Fruit fly (Drosophila melanogaster) whole organism, embryonic: ENCODE results near the gene Tmem214.

Experiments
- Abd-B ChIP-seq: fragments of 200-800 bp; sonication (Bioruptor generic); optimal IDR thresholded peaks from 2 replicates; lab custom pipeline; 2018; ENCODE audit warnings: missing biosample characterization, mild to moderate bottlenecking, missing genetic modification characterization, moderate library complexity
- Ada2b ChIP-seq: fragments of 200-800 bp; sonication (Bioruptor generic); IDR thresholded peaks from 2 replicates; pipeline ENCODE4 v1.3.6; 2022; ENCODE audit warnings: missing biosample characterization, missing genetic modification characterization
- Aef1 ChIP-seq: fragments of 200-800 bp; sonication (Bioruptor generic); IDR thresholded peaks from 3 replicates; pipeline ENCODE4 v1.3.6; 2022; ENCODE audit warnings: missing biosample characterization, missing genetic modification characterization
- Atf-2 ChIP-seq: fragments of 200-800 bp; sonication (Bioruptor generic); optimal IDR thresholded peaks from 2 replicates; lab custom pipeline; 2016; ENCODE audit warnings: missing biosample characterization, missing genetic modification characterization
- CG11456 ChIP-seq: fragments of 200-800 bp; sonication (Bioruptor generic); IDR thresholded peaks from 3 replicates; pipeline ENCODE4 v1.3.6; 2022; ENCODE audit warnings: missing biosample characterization, missing genetic modification characterization
- CG12744 ChIP-seq: fragments of 200-800 bp; sonication (Bioruptor generic); optimal IDR thresholded peaks from 2 replicates; lab custom pipeline; 2016; ENCODE audit warnings: missing biosample characterization, missing genetic modification characterization
- CG13287 ChIP-seq: fragments of 200-800 bp; sonication (Bioruptor generic); IDR thresholded peaks from 2 replicates; pipeline ENCODE4 v1.3.6; 2022; ENCODE audit warnings: missing biosample characterization, missing genetic modification characterization; ENCODE audit not compliant: partially characterized antibody
- CG15011 ChIP-seq: fragments of 200-800 bp; sonication (Bioruptor generic); optimal IDR thresholded peaks from 3 replicates; lab custom pipeline; 2018; ENCODE audit warnings: missing biosample characterization, mild to moderate bottlenecking, missing genetic modification characterization
- CG17328 ChIP-seq: fragments of 200-800 bp; sonication (Bioruptor generic); IDR thresholded peaks from 2 replicates; pipeline ENCODE4 v1.3.6; 2022; ENCODE audit warnings: missing biosample characterization, missing genetic modification characterization
- CG18476 ChIP-seq: fragments of 200-800 bp; sonication (Bioruptor generic); optimal IDR thresholded peaks from 2 replicates; lab custom pipeline; 2016; ENCODE audit warnings: missing biosample characterization, mild to moderate bottlenecking, missing genetic modification characterization
- CG2678 ChIP-seq: fragments of 200-800 bp; sonication (Bioruptor generic); optimal IDR thresholded peaks from 3 replicates; lab custom pipeline; 2019; ENCODE audit warnings: missing biosample characterization, mild to moderate bottlenecking, missing genetic modification characterization, moderate library complexity
- CG30403 ChIP-seq: fragments of 200-800 bp; sonication (Bioruptor generic); optimal IDR thresholded peaks from 3 replicates; lab custom pipeline; 2016; ENCODE audit warnings: missing biosample characterization, missing genetic modification characterization
- CG3163 ChIP-seq: fragments of 200-800 bp; sonication (Bioruptor generic); optimal IDR thresholded peaks from 3 replicates; lab custom pipeline; 2016; ENCODE audit warnings: missing biosample characterization, missing genetic modification characterization
- CG32772 ChIP-seq: fragments of 200-800 bp; sonication (Bioruptor generic); IDR thresholded peaks from 2 replicates; pipeline ENCODE4 v1.3.6; 2022; ENCODE audit warnings: missing biosample characterization, missing genetic modification characterization
- CG34224 ChIP-seq: fragments of 200-800 bp; sonication (Bioruptor generic); IDR thresholded peaks from 3 replicates; pipeline ENCODE4 v1.3.6; 2022; ENCODE audit warnings: missing biosample characterization, missing genetic modification characterization; ENCODE audit not compliant: partially characterized antibody
- CG4424 ChIP-seq: fragments of 200-800 bp; sonication (Bioruptor generic); optimal IDR thresholded peaks from 3 replicates; lab custom pipeline; 2016; ENCODE audit warnings: missing biosample characterization, missing genetic modification characterization
- CG4617 ChIP-seq: fragments of 200-800 bp; sonication (Bioruptor generic); optimal IDR thresholded peaks from 3 replicates; lab custom pipeline; 2016; ENCODE audit warnings: missing biosample characterization, missing genetic modification characterization, borderline replicate concordance
- CG6272 ChIP-seq: fragments of 200-800 bp; sonication (Bioruptor generic); IDR thresholded peaks from 2 replicates; pipeline ENCODE4 v1.3.6; 2022; ENCODE audit warnings: missing biosample characterization, missing genetic modification characterization
- CG8765 ChIP-seq: fragments of 200-800 bp; sonication (Bioruptor generic); IDR thresholded peaks from 2 replicates; pipeline ENCODE4 v1.3.6; 2022; ENCODE audit warnings: missing biosample characterization, missing genetic modification characterization
- D19B ChIP-seq: fragments of 200-800 bp; sonication (Bioruptor generic); optimal IDR thresholded peaks from 2 replicates; lab custom pipeline; 2017; ENCODE audit warnings: missing biosample characterization, mild to moderate bottlenecking, missing genetic modification characterization
- Dll ChIP-seq: fragments of 200-800 bp; sonication (Bioruptor generic); IDR thresholded peaks from 4 replicates; pipeline ENCODE4 v1.3.6; 2022; ENCODE audit warnings: missing biosample characterization, missing genetic modification characterization; ENCODE audit not compliant: partially characterized antibody
- Drgx ChIP-seq: fragments of 200-800 bp; sonication (Bioruptor generic); IDR thresholded peaks from 2 replicates; pipeline ENCODE4 v1.3.6; 2022; ENCODE audit warnings: missing biosample characterization, missing genetic modification characterization
- ERR ChIP-seq: fragments of 200-800 bp; sonication (Bioruptor generic); optimal IDR thresholded peaks from 2 replicates; lab custom pipeline; 2016; ENCODE audit warnings: missing biosample characterization, missing genetic modification characterization
- Eip74EF ChIP-seq, 2 experiments: fragments of 200-800 bp in 1 of 2; fragments of >200 bp in 1 of 2; sonication (Bioruptor generic) in 1 of 2; optimal IDR thresholded peaks; 2 replicates each; lab custom pipeline; 2017 to 2019; ENCODE audit warnings: missing biosample characterization in 2 of 2, missing genetic modification characterization in 2 of 2, mild to moderate bottlenecking in 1 of 2, moderate library complexity in 1 of 2
- HLH4C ChIP-seq: fragments of 200-800 bp; sonication (Bioruptor generic); IDR thresholded peaks from 3 replicates; pipeline ENCODE4 v1.3.6; 2022; ENCODE audit warnings: missing biosample characterization, missing genetic modification characterization; ENCODE audit not compliant: partially characterized antibody
- HmgZ ChIP-seq: fragments of 200-800 bp; sonication (Bioruptor generic); optimal IDR thresholded peaks from 2 replicates; lab custom pipeline; 2018; ENCODE audit warnings: missing biosample characterization, mild to moderate bottlenecking, missing genetic modification characterization
- Hr78 ChIP-seq, 2 experiments: fragments of 200-800 bp in 1 of 2; fragments of >200 bp in 1 of 2; sonication (Bioruptor generic) in 1 of 2; optimal IDR thresholded peaks; 2 replicates each; lab custom pipeline; 2017 to 2019; ENCODE audit warnings: missing biosample characterization in 2 of 2, missing genetic modification characterization in 2 of 2, mild to moderate bottlenecking in 1 of 2, moderate library complexity in 1 of 2
- Nf-YB ChIP-seq: fragments of 200-800 bp; sonication (Bioruptor generic); optimal IDR thresholded peaks from 3 replicates; lab custom pipeline; 2019; ENCODE audit warnings: missing biosample characterization, mild to moderate bottlenecking, missing genetic modification characterization, moderate library complexity
- Oli ChIP-seq: fragments of 200-800 bp; sonication (Bioruptor generic); optimal IDR thresholded peaks from 2 replicates; lab custom pipeline; 2018; ENCODE audit warnings: missing biosample characterization, mild to moderate bottlenecking, missing genetic modification characterization, moderate library complexity
- al ChIP-seq: fragments of 200-800 bp; sonication (Bioruptor generic); IDR thresholded peaks from 2 replicates; pipeline ENCODE4 v1.3.6; 2022; ENCODE audit warnings: missing biosample characterization, missing genetic modification characterization
- bcd ChIP-seq: fragments of 200-800 bp; sonication (Bioruptor generic); optimal IDR thresholded peaks from 2 replicates; lab custom pipeline; 2017; ENCODE audit warnings: missing biosample characterization, mild to moderate bottlenecking, missing genetic modification characterization
- cg ChIP-seq: fragments of 200-800 bp; sonication (Bioruptor generic); optimal IDR thresholded peaks from 3 replicates; lab custom pipeline; 2019; ENCODE audit warnings: missing biosample characterization, mild to moderate bottlenecking, missing genetic modification characterization, moderate library complexity
- ci ChIP-seq: fragments of 200-800 bp; sonication (Bioruptor generic); IDR thresholded peaks from 3 replicates; pipeline ENCODE4 v1.3.6; 2022; ENCODE audit warnings: missing biosample characterization, missing genetic modification characterization
- disco-r ChIP-seq: fragments of 200-800 bp; sonication (Bioruptor generic); optimal IDR thresholded peaks from 2 replicates; lab custom pipeline; 2016; ENCODE audit warnings: missing biosample characterization, missing genetic modification characterization
- ftz-f1 ChIP-seq: fragments of 200-800 bp; sonication (Bioruptor generic); optimal IDR thresholded peaks from 2 replicates; lab custom pipeline; 2016; ENCODE audit warnings: missing biosample characterization, missing genetic modification characterization
- fu2 ChIP-seq: fragments of 200-800 bp; sonication (Bioruptor generic); optimal IDR thresholded peaks from 2 replicates; lab custom pipeline; 2016; ENCODE audit warnings: missing biosample characterization, missing genetic modification characterization
- hb ChIP-seq: fragments of 200-800 bp; sonication (Bioruptor generic); IDR thresholded peaks from 3 replicates; pipeline ENCODE4 v1.3.6; 2022; ENCODE audit warnings: missing biosample characterization, missing genetic modification characterization; ENCODE audit not compliant: partially characterized antibody
- insv ChIP-seq, 2 experiments: fragments of 200-800 bp; sonication (Bioruptor generic); optimal IDR thresholded peaks; 3 replicates each; lab custom pipeline; 2016 to 2018; ENCODE audit warnings: missing biosample characterization in 2 of 2, missing genetic modification characterization in 2 of 2
- knrl ChIP-seq: fragments of 200-800 bp; sonication (Bioruptor generic); IDR thresholded peaks from 3 replicates; pipeline ENCODE4 v1.3.6; 2022; ENCODE audit warnings: missing biosample characterization, missing genetic modification characterization; ENCODE audit not compliant: partially characterized antibody
- lmd ChIP-seq: fragments of 200-800 bp; sonication (Bioruptor generic); IDR thresholded peaks from 2 replicates; pipeline ENCODE4 v1.3.6; 2022; ENCODE audit warnings: missing biosample characterization, missing genetic modification characterization
- nerfin-2 ChIP-seq: fragments of 200-800 bp; sonication (Bioruptor generic); IDR thresholded peaks from 2 replicates; pipeline ENCODE4 v1.3.6; 2022; ENCODE audit warnings: missing biosample characterization, missing genetic modification characterization; ENCODE audit not compliant: partially characterized antibody
- p53 ChIP-seq: fragments of 200-800 bp; sonication (Bioruptor generic); optimal IDR thresholded peaks from 2 replicates; lab custom pipeline; 2016; ENCODE audit warnings: missing biosample characterization, missing genetic modification characterization
- psq ChIP-seq: fragments of 200-800 bp; sonication (Bioruptor generic); optimal IDR thresholded peaks from 2 replicates; lab custom pipeline; 2017; ENCODE audit warnings: missing biosample characterization, missing genetic modification characterization
- rib ChIP-seq: fragments of 200-800 bp; sonication (Bioruptor generic); IDR thresholded peaks from 2 replicates; pipeline ENCODE4 v1.3.6; 2022; ENCODE audit warnings: missing biosample characterization, missing genetic modification characterization
- schlank ChIP-seq: fragments of 200-800 bp; sonication (Bioruptor generic); optimal IDR thresholded peaks from 2 replicates; lab custom pipeline; 2018; ENCODE audit warnings: missing biosample characterization, mild to moderate bottlenecking, missing genetic modification characterization
- sd ChIP-seq: fragments of 200-800 bp; sonication (Bioruptor generic); optimal IDR thresholded peaks from 3 replicates; lab custom pipeline; 2018; ENCODE audit warnings: missing biosample characterization, mild to moderate bottlenecking, missing genetic modification characterization, moderate library complexity
- zfh2 ChIP-seq: fragments of 200-800 bp; sonication (Bioruptor generic); optimal IDR thresholded peaks from 2 replicates; lab custom pipeline; 2016; ENCODE audit warnings: missing biosample characterization, missing genetic modification characterization

The Tmem214 gene

dm6 chr2L:11014018-11014611 lies 44.0 kb upstream of the Tmem214 start (continued):
- TF ChIP-seq CG17328 (GFP tag; lab: Robert Waterston, UW) (0 out of 2 replicates have a peak, but pooled peaks have one; percentile 16), HLH4C (GFP tag; lab: Robert Waterston, UW) (no peak), Atf-2 (GFP tag; lab: Kevin White, UChicago) (no peak), Nf-YB (GFP tag; lab: Kevin White, UChicago) (no peak), al (GFP tag; lab: Robert Waterston, UW) (no peak), Dll (GFP tag; lab: Robert Waterston, UW) (0 out of 4 replicates have a peak, but pooled peaks have one; percentile 22), CG3163 (no peak), knrl (GFP tag; lab: Robert Waterston, UW) (no peak)
- TF ChIP-seq, all 482 proteins: peak for 12

dm6 chr2L:11010999-11011398 lies 40.9 kb upstream of the Tmem214 start, which contains the start of the genes Art8 and dUTPase:
TSS of gene Art8 (minus strand) at chr2L:11011086.
TSS of gene dUTPase (plus strand) at chr2L:11011312.
- TF ChIP-seq Hr78 (GFP tag; optimal IDR thresholded peaks at IDR 0.05; lab: Kevin White, UChicago) (no peak), CG18476 (GFP tag; lab: Kevin White, UChicago) (peak; percentile 51), CG12744 (GFP tag; lab: Kevin White, UChicago) (peak; percentile 30), CG30403 (GFP tag; lab: Kevin White, UChicago) (peak; percentile 87), Aef1 (GFP tag; lab: Robert Waterston, UW) (peak; percentile 51; the same call in 2 of the 3 replicates), ftz-f1 (no peak), p53 (GFP tag; lab: Kevin White, UChicago) (no peak), insv (GFP tag; optimal IDR thresholded peaks at IDR 0.05; lab: Kevin White, UChicago) (peak in 1 of 2 experiments; percentile 25), CG6272 (GFP tag; lab: Robert Waterston, UW) (peak; percentile 33), lmd (GFP tag; lab: Robert Waterston, UW) (peak; percentile 61), CG4424 (GFP tag; lab: Kevin White, UChicago) (peak; percentile 84), psq (peak; percentile 22), bcd (peak; percentile 46), Abd-B (GFP tag; lab: Kevin White, UChicago) (no peak), CG2678 (no peak), CG15011 (GFP tag; lab: Kevin White, UChicago) (peak; percentile 5), rib (GFP tag; lab: Robert Waterston, UW) (no peak), hb (peak; percentile 61; the same call in 2 of the 3 replicates), cg (GFP tag; lab: Kevin White, UChicago) (no peak), Oli (tag; lab: Kevin White, UChicago) (peak; percentile 5), CG11456 (GFP tag; lab: Robert Waterston, UW) (0 out of 3 replicates have a peak, but pooled peaks have one; percentile 23), schlank (tag; lab: Kevin White, UChicago) (no peak), ERR (GFP tag; lab: Kevin White, UChicago) (no peak), disco-r (GFP tag; lab: Kevin White, UChicago) (no peak), Eip74EF (GFP tag; optimal IDR thresholded peaks at IDR 0.05; lab: Kevin White, UChicago) (peak in 1 of 2 experiments; percentile 34), CG13287 (GFP tag; lab: Robert Waterston, UW) (peak; percentile 97), HmgZ (tag; lab: Kevin White, UChicago) (peak; percentile 59), CG4617 (peak; percentile 80), Ada2b (GFP tag; lab: Robert Waterston, UW) (peak; percentile 61), D19B (GFP tag; lab: Kevin White, UChicago) (peak; percentile 4), zfh2 (peak; percentile 53), CG34224 (GFP tag; lab: Robert Waterston, UW) (peak; percentile 89), CG32772 (peak; percentile 42; the same call in 1 of the 2 replicates), sd (tag; lab: Kevin White, UChicago) (no peak), fu2 (GFP tag; lab: Kevin White, UChicago) (no peak), ci (peak; percentile 73; the same call in 2 of the 3 replicates), CG8765 (GFP tag; lab: Robert Waterston, UW) (peak; percentile 24), Drgx (no peak), nerfin-2 (GFP tag; lab: Robert Waterston, UW) (peak; percentile 67)
